Worm (Caenorhabditis elegans): ENCODE results near the gene abu-10.

abu-10 gene

DNA sequence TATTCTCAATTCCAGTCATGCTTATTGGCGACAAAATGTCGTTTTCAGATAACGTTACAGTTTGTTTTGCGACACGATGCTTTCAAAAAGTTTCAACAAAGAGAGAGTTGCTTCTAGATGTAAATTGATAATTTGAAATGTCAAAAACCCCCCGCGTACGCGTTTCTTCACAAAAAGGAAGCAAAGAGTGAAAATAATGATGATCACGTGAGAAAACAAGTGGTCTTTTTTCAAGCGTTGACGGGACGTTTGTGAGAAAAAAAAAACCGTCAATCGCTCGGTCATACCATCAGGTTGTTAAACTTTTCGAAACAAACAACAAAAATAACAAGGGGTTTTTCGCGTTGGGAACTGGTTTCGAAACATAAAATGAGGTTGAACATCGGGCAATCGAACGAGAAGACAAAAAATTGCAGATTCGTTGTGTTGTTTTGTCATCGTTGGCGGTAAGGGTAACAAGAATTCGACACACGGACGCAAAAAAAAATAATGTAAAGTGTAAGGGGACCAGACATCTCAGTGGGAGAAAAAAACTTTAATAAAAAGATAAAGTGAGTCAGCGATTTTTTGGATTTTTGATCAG lies 34.2 kb downstream of the abu-10 start (continued):
- no peak for TF ChIP-seq efl-1 (GFP tag; optimal IDR thresholded peaks at IDR 0.05)
- TF ChIP-seq madf-3 (GFP tag; IDR thresholded peaks at IDR 0.05), result no peak
- no peak for TF ChIP-seq ceh-100 (GFP tag; IDR thresholded peaks at IDR 0.05)
- no peak for TF ChIP-seq rec-8 (tag; optimal IDR thresholded peaks at IDR 0.05)
- no peak for TF ChIP-seq hlh-12 (tag; optimal IDR thresholded peaks at IDR 0.05)
- peak; percentile 16 for TF ChIP-seq tlf-1 (GFP tag; optimal IDR thresholded peaks at IDR 0.05)
- no peak for TF ChIP-seq ztf-28 (GFP tag; IDR thresholded peaks at IDR 0.05)
- TF ChIP-seq bed-2 (GFP tag; IDR thresholded peaks at IDR 0.05), result no peak
- no peak for TF ChIP-seq hlh-26 (GFP tag; conservative IDR thresholded peaks at IDR 0.05)
- peak; percentile 88 for TF ChIP-seq ztf-22 (GFP tag; optimal IDR thresholded peaks at IDR 0.05)
- no peak for TF ChIP-seq ztf-3 (GFP tag; optimal IDR thresholded peaks at IDR 0.05)
- no peak for TF ChIP-seq dpff-1 (tag; optimal IDR thresholded peaks at IDR 0.05)
- no peak for TF ChIP-seq nfya-2 (GFP tag; IDR thresholded peaks at IDR 0.05)
- TF ChIP-seq hsf-1 (GFP tag; IDR thresholded peaks at IDR 0.05), result no peak
- no peak for TF ChIP-seq repo-1 (tag; optimal IDR thresholded peaks at IDR 0.05)
- peak; percentile 39 for TF ChIP-seq somi-1 (GFP tag; optimal IDR thresholded peaks at IDR 0.05)
- TF ChIP-seq egl-44 (GFP tag; IDR thresholded peaks at IDR 0.05), result no peak
- TF ChIP-seq ceh-79 (tag; optimal IDR thresholded peaks at IDR 0.05), result no peak
- peak; percentile 55 for TF ChIP-seq unc-62 (GFP tag; optimal IDR thresholded peaks at IDR 0.05)
- TF ChIP-seq C06A6.2 (GFP tag; conservative IDR thresholded peaks at IDR 0.05), result no peak
- TF ChIP-seq athp-1 (tag; optimal IDR thresholded peaks at IDR 0.05), result no peak
- TF ChIP-seq madf-8 (GFP tag; conservative IDR thresholded peaks at IDR 0.05), result no peak
- no peak for TF ChIP-seq xnd-1 (tag; optimal IDR thresholded peaks at IDR 0.05)
- no peak for TF ChIP-seq bed-1 (GFP tag; IDR thresholded peaks at IDR 0.05)
- no peak for TF ChIP-seq atf-7 (tag; optimal IDR thresholded peaks at IDR 0.05)
- TF ChIP-seq Y53F4B.3 (GFP tag; IDR thresholded peaks at IDR 0.05), result no peak
- TF ChIP-seq pha-4 (tag; optimal IDR thresholded peaks at IDR 0.05), result peak; percentile 31
- TF ChIP-seq hmg-20 (GFP tag; IDR thresholded peaks at IDR 0.05), result no peak

- TF ChIP-seq zfh-2 (GFP tag; conservative IDR thresholded peaks at IDR 0.05), result 0 out of 2 replicates have a peak, but pooled peaks have one; percentile 21
- no peak for TF ChIP-seq B0336.3 (GFP tag; IDR thresholded peaks at IDR 0.05)
Observed at ce11 chrX:3833964-3834840, 36.2 kb downstream of the abu-10 start.

- no peak for TF ChIP-seq nfya-1 (tag; optimal IDR thresholded peaks at IDR 0.05; ENCODE audit: borderline replicate concordance, insufficient read depth)
- no peak for TF ChIP-seq lsy-27 (tag; optimal IDR thresholded peaks at IDR 0.05; ENCODE audit: borderline replicate concordance, insufficient read depth)
- no peak for TF ChIP-seq B0019.2 (GFP tag; conservative IDR thresholded peaks at IDR 0.05)
- TF ChIP-seq bed-2 (GFP tag; IDR thresholded peaks at IDR 0.05), result no peak
- no peak for TF ChIP-seq ceh-100 (GFP tag; IDR thresholded peaks at IDR 0.05)
- TF ChIP-seq sea-2 (GFP tag; IDR thresholded peaks at IDR 0.05), result no peak
- TF ChIP-seq ceh-40 (GFP tag; IDR thresholded peaks at IDR 0.05), result no peak
- no peak for TF ChIP-seq tbx-9 (tag; optimal IDR thresholded peaks at IDR 0.05; ENCODE audit: borderline replicate concordance)
- no peak for TF ChIP-seq F22D6.2 (tag; optimal IDR thresholded peaks at IDR 0.05)
- TF ChIP-seq athp-1 (tag; optimal IDR thresholded peaks at IDR 0.05), result no peak
- no peak for TF ChIP-seq madf-8 (GFP tag; conservative IDR thresholded peaks at IDR 0.05)
- no peak for TF ChIP-seq snpc-1.3 (tag; optimal IDR thresholded peaks at IDR 0.05; ENCODE audit: insufficient read depth)
- TF ChIP-seq ztf-22 (GFP tag; optimal IDR thresholded peaks at IDR 0.05), result no peak
- no peak for TF ChIP-seq hrde-1 (tag; optimal IDR thresholded peaks at IDR 0.05; ENCODE audit: borderline replicate concordance)
- TF ChIP-seq nhr-90 (tag; optimal IDR thresholded peaks at IDR 0.05), result no peak
- no peak for TF ChIP-seq snpc-4 (GFP tag; optimal IDR thresholded peaks at IDR 0.05)
- TF ChIP-seq snpc-4 (tag; optimal IDR thresholded peaks at IDR 0.05), result no peak
- TF ChIP-seq C06A6.2 (GFP tag; conservative IDR thresholded peaks at IDR 0.05), result no peak
- no peak for TF ChIP-seq cebp-1 (GFP tag; IDR thresholded peaks at IDR 0.05)
- no peak for TF ChIP-seq cebp-1 (tag; optimal IDR thresholded peaks at IDR 0.05)
Observed at ce11 chrX:3835632-3836031, 37.6 kb downstream of the abu-10 start.
